Fruit fly (Drosophila melanogaster) S2 (cell line): Measurements from ENCODE around the gene CG42264.
A peak's percentile ranks its signal among the peaks of the same experiment; 100 is the strongest.

ENCODE experiments used
- CG8478 ChIP-seq: fragments of >200 bp; optimal IDR thresholded peaks from 2 replicates; lab custom pipeline; 2018
- CTCF ChIP-seq, 2 experiments: fragments of >200 bp; optimal IDR thresholded peaks; 2 replicates each; lab custom pipeline; 2018

CG42264 gene

DNA sequence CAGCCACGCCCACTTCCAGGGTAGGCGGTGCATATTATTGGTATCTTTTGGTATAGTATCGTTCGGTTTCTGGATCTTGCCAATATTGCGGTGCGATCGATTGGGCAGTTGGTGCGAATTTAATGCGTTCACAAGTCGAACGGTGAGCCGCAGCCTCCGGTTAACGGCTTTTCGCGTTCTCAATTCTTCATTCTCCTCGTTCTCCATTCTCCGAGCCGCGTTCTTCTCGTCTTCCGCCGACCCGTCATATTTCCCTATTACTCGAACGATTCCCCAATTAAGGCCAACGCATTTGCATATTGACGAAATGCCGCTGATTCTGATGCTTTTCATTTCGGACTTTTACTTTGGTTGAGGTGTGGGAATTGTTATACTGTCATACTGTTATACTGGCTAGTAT is at the start of gene CG42264:
TSS of gene CG42264 (minus strand) at position 101 of the 400 bp plus-strand sequence.
- no peak for TF ChIP-seq CG8478 (lab: Kevin White, UChicago)
- no peak for TF ChIP-seq CTCF (optimal IDR thresholded peaks at IDR 0.05; lab: Kevin White, UChicago)

DNA sequence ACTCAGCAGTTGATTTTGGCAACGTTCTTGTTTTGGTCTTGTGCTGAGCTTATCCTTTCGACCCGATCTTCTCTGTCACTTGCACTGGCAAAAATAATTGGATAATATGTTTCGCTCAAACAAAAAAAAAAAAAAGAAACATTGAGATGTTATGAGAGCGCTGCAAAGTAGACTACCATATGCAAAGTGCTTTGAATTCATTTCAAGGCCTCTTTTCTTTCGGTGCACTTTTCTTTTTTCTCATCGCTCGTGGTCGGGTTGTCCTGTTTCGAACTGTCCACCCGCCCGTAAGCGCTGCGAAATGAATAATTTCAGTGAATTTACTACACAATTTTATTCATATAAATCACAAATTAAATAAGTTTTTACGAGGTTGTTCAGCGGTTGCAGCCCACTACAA is 43.5 kb upstream of the CG42264 start:
- TF ChIP-seq CTCF (optimal IDR thresholded peaks at IDR 0.05; lab: Kevin White, UChicago) (no peak), CG8478 (lab: Kevin White, UChicago) (no peak)

- no peak for TF ChIP-seq CG8478 (lab: Kevin White, UChicago)
- TF ChIP-seq CTCF (optimal IDR thresholded peaks at IDR 0.05; lab: Kevin White, UChicago), result no peak
These were observed 42.0 kb upstream of the CG42264 start, which contains the start of gene CG15765 for dm6 chrX:5818428-5818827. TSS of gene CG15765 (plus strand) at chrX:5818559.

dm6 chrX:5817191-5817590 is 40.7 kb upstream of the CG42264 start:
- TF ChIP-seq CTCF (optimal IDR thresholded peaks at IDR 0.05; lab: Kevin White, UChicago) (peak; percentile 65 to 72), CG8478 (lab: Kevin White, UChicago) (no peak)

DNA sequence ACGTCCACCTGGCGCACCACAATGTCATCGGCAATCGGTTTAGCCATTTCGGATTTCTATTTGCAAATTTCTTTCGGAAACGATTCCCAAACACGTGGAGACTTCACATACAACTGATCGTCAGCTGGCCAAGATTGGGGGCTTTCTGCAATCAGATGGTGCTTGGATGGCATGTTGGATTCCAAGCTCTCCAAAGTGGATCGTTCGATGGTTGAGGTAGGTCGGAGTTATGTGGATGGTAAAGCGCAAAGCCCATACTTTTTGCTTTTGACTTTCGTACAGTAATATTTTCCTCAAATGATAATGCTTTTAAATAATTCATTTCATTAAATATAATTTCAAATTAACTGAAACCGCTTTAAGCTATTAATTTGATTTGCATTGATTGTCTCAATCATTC is 39.3 kb upstream of the CG42264 start, which contains the start of gene AgmNAT:
TSS of gene AgmNAT (minus strand) at position 101 of the 400 bp plus-strand sequence.
- TF ChIP-seq CTCF (optimal IDR thresholded peaks at IDR 0.05; lab: Kevin White, UChicago) (no peak), CG8478 (lab: Kevin White, UChicago) (no peak)

dm6 chrX:5812877-5813276 is 36.4 kb upstream of the CG42264 start, which contains the start of gene CG44329:
TSS of gene CG44329 (minus strand) at chrX:5812977.
- TF ChIP-seq CG8478 (lab: Kevin White, UChicago) (no peak), CTCF (optimal IDR thresholded peaks at IDR 0.05; lab: Kevin White, UChicago) (no peak)

DNA sequence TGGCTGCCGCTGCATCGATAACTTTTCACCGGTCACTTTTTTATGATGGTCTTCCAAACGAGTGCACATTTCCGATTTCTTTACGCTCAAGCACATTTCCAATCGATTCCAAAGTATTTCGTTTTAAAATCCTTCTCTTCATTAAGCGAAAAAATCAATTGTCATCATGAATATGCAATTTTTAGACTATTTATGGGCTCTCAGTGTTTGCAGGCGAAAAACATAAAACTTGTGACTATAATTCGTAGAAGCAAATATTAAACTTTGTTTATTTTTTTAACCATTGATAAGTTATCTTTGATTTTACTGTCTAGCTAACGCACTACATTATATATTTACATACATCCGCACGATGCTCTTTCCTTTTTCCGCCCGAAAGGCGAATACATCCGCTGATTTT is 32.2 kb upstream of the CG42264 start, which contains the start of gene Prosbeta2R1:
TSS of gene Prosbeta2R1 (plus strand) at position 301 of the 400 bp plus-strand sequence.
- TF ChIP-seq CTCF (optimal IDR thresholded peaks at IDR 0.05; lab: Kevin White, UChicago) (no peak), CG8478 (lab: Kevin White, UChicago) (no peak)

dm6 chrX:5804377-5804776 is 27.9 kb upstream of the CG42264 start, which contains the start of gene Cpr5C:
TSS of gene Cpr5C (plus strand) at chrX:5804677.
- TF ChIP-seq CTCF (optimal IDR thresholded peaks at IDR 0.05; lab: Kevin White, UChicago) (no peak), CG8478 (lab: Kevin White, UChicago) (no peak)

DNA sequence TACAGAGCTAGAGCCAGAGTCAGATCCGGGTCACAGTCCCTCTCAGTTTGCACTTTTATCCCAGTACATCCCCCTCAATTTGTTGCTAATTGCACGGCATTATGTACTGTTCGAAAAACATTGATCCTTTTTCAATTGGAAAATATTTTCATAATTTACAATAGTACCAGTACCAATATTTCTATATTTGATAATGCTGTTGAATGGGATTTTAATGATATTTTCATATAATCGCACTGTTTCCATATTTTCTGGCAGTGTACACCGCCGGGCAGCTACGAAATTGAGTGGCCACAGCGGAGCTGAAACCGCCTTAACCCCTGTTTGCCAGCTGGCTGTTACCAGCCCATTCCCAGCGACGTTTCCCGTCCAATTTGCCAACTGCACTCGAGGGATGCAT is 24.2 kb upstream of the CG42264 start:
- TF ChIP-seq CTCF (optimal IDR thresholded peaks at IDR 0.05; lab: Kevin White, UChicago) (no peak), CG8478 (lab: Kevin White, UChicago) (no peak)

dm6 chrX:5791840-5792239 is 15.4 kb upstream of the CG42264 start, which contains the start of gene CG12239:
TSS of gene CG12239 (plus strand) at chrX:5792140.
- TF ChIP-seq CTCF (optimal IDR thresholded peaks at IDR 0.05; lab: Kevin White, UChicago) (no peak), CG8478 (lab: Kevin White, UChicago) (no peak)

- TF ChIP-seq CG8478 (lab: Kevin White, UChicago), result no peak
- TF ChIP-seq CTCF (optimal IDR thresholded peaks at IDR 0.05; lab: Kevin White, UChicago), result no peak
These were observed 12.7 kb upstream of the CG42264 start, which contains the start of gene CG15767 for dm6 chrX:5789187-5789586. TSS of gene CG15767 (plus strand) at chrX:5789487.

- TF ChIP-seq CTCF (optimal IDR thresholded peaks at IDR 0.05; lab: Kevin White, UChicago) (no peak), CG8478 (lab: Kevin White, UChicago) (no peak)
These were observed 10.1 kb upstream of the CG42264 start for dm6 chrX:5786559-5786958.

- TF ChIP-seq CTCF (optimal IDR thresholded peaks at IDR 0.05; lab: Kevin White, UChicago), result no peak
- no peak for TF ChIP-seq CG8478 (lab: Kevin White, UChicago)
These were observed 7.0 kb upstream of the CG42264 start for dm6 chrX:5783260-5784040.

dm6 chrX:5781520-5781919 is 5.1 kb upstream of the CG42264 start, which contains the start of gene CG3108:
TSS of gene CG3108 (minus strand) at chrX:5781620.
- no peak for TF ChIP-seq CTCF (optimal IDR thresholded peaks at IDR 0.05; lab: Kevin White, UChicago)
- no peak for TF ChIP-seq CG8478 (lab: Kevin White, UChicago)

- TF ChIP-seq CTCF (optimal IDR thresholded peaks at IDR 0.05; lab: Kevin White, UChicago) (no peak), CG8478 (lab: Kevin White, UChicago) (no peak)
These were observed 4.0 kb downstream of the CG42264 start for dm6 chrX:5772409-5772808.
